Fruit fly (Drosophila melanogaster): ENCODE measurements around the gene Pisd.

dm6 chr3R:24003948-24004347 lies 46.6 kb upstream of the Pisd start:
- TF ChIP-seq CG34367 (tag; optimal IDR thresholded peaks at IDR 0.05) = peak; percentile 44
- TF ChIP-seq Pif1B (GFP tag; optimal IDR thresholded peaks at IDR 0.05) = no peak
- no peak for TF ChIP-seq fd96Ca (GFP tag; IDR thresholded peaks at IDR 0.05)
- peak; percentile 50 for TF ChIP-seq CG8159 (tag; optimal IDR thresholded peaks at IDR 0.05)
- no peak for TF ChIP-seq Ets98B (GFP tag; IDR thresholded peaks at IDR 0.05)
- no peak for TF ChIP-seq CG32121 (GFP tag; IDR thresholded peaks at IDR 0.05)
- TF ChIP-seq CG13204 (GFP tag; optimal IDR thresholded peaks at IDR 0.05) = peak; percentile 51
- TF ChIP-seq CG4496 (GFP tag; IDR thresholded peaks at IDR 0.05) = no peak
- no peak for TF ChIP-seq CG10348 (GFP tag; IDR thresholded peaks at IDR 0.05)
- no peak for TF ChIP-seq rn (GFP tag; IDR thresholded peaks at IDR 0.05)
- TF ChIP-seq D1 (tag; optimal IDR thresholded peaks at IDR 0.05) = no peak
